Fruit fly (Drosophila melanogaster) whole organism, larva: ENCODE data around the gene CG14408.

Experiments used
- noc ChIP-seq: fragments of 200-800 bp; sonication (Bioruptor generic); optimal IDR thresholded peaks from 3 replicates; lab custom pipeline; 2019; ENCODE audit warnings: missing biosample characterization, mild to moderate bottlenecking, missing genetic modification characterization, moderate library complexity

CG14408 gene

dm6 chrX:14831713-14832561 lies at the start of gene CG14408:
Gene CG14408 (minus strand): TSS chrX:14832033.
- no peak for TF ChIP-seq noc (tag; lab: Kevin White, UChicago)

- no peak for TF ChIP-seq noc (tag; lab: Kevin White, UChicago)
Measured at dm6 chrX:14878917-14879316, 47.1 kb upstream of the CG14408 start.

dm6 chrX:14871028-14871427 lies 39.2 kb upstream of the CG14408 start, which contains the start of gene CG9518:
Gene CG9518 (minus strand): TSS chrX:14871181.
- TF ChIP-seq noc (tag; lab: Kevin White, UChicago) = no peak

dm6 chrX:14868414-14868813 lies 36.6 kb upstream of the CG14408 start:
- TF ChIP-seq noc (tag; lab: Kevin White, UChicago) = no peak

- no peak for TF ChIP-seq noc (tag; lab: Kevin White, UChicago)
Measured at dm6 chrX:14866911-14867310, 35.1 kb upstream of the CG14408 start.

dm6 chrX:14862494-14862893 lies 30.7 kb upstream of the CG14408 start:
- TF ChIP-seq noc (tag; lab: Kevin White, UChicago) = no peak

- TF ChIP-seq noc (tag; lab: Kevin White, UChicago) = no peak
Measured at dm6 chrX:14858951-14859350, 27.1 kb upstream of the CG14408 start, which contains the start of gene CG46399. Gene CG46399 (plus strand): TSS chrX:14859251.

dm6 chrX:14857883-14858282 lies 26.1 kb upstream of the CG14408 start:
- TF ChIP-seq noc (tag; lab: Kevin White, UChicago) = no peak

dm6 chrX:14856261-14856660 lies 24.4 kb upstream of the CG14408 start, which contains the start of gene CG9519:
Gene CG9519 (minus strand): TSS chrX:14856361.
- TF ChIP-seq noc (tag; lab: Kevin White, UChicago) = no peak

- TF ChIP-seq noc (tag; lab: Kevin White, UChicago) = no peak
Measured at dm6 chrX:14853153-14853672, 21.4 kb upstream of the CG14408 start, which contains the start of gene CG9521. Gene CG9521 (minus strand): TSS chrX:14853269.

- no peak for TF ChIP-seq noc (tag; lab: Kevin White, UChicago)
Measured at dm6 chrX:14850069-14850468, 18.2 kb upstream of the CG14408 start.

dm6 chrX:14848755-14849354 lies 17.0 kb upstream of the CG14408 start, which contains the start of gene CG9522:
Gene CG9522 (minus strand): TSS chrX:14848808.
- peak; percentile 78 for TF ChIP-seq noc (tag; lab: Kevin White, UChicago)

dm6 chrX:14846116-14846614 lies 14.3 kb upstream of the CG14408 start:
- no peak for TF ChIP-seq noc (tag; lab: Kevin White, UChicago)

- no peak for TF ChIP-seq noc (tag; lab: Kevin White, UChicago)
Measured at dm6 chrX:14844657-14845056, 12.8 kb upstream of the CG14408 start, which contains the start of gene CG12539. Gene CG12539 (minus strand): TSS chrX:14844757.

- no peak for TF ChIP-seq noc (tag; lab: Kevin White, UChicago)
Measured at dm6 chrX:14841893-14842505, 10.2 kb upstream of the CG14408 start.
